Fruit fly (Drosophila melanogaster): ENCODE results near the gene CG31808.

The CG31808 gene

DNA sequence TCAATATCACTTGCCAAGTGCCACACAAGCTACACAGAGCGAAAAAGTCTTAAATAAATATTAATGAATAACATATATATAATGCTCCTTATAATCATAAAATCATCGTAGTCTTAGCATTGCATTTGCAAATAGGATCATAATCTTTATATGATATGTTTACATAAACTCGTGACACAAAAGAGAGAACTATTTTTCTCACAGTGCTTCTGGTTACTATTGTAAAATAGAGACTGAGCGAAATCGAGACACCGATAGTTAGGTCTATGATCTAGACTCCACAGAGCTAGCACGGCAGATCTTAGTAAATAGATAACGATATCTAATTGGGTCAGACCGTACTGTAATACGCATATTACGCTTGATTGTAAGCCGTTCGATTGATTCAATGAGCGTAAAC, 6.3 kb downstream of the CG31808 start:
- TF ChIP-seq Crg-1 (GFP tag; optimal IDR thresholded peaks at IDR 0.05) (no peak), Clk (GFP tag; optimal IDR thresholded peaks at IDR 0.05) (no peak), CG11617 (GFP tag; optimal IDR thresholded peaks at IDR 0.05) (peak; percentile 38), CG7101 (tag; optimal IDR thresholded peaks at IDR 0.05) (peak; percentile 23), CG33017 (tag; optimal IDR thresholded peaks at IDR 0.05) (peak; percentile 67), tj (GFP tag; optimal IDR thresholded peaks at IDR 0.05) (peak; percentile 29), CG5204 (GFP tag; optimal IDR thresholded peaks at IDR 0.05) (peak; percentile 62), CG7045 (GFP tag; optimal IDR thresholded peaks at IDR 0.05) (peak; percentile 53)

DNA sequence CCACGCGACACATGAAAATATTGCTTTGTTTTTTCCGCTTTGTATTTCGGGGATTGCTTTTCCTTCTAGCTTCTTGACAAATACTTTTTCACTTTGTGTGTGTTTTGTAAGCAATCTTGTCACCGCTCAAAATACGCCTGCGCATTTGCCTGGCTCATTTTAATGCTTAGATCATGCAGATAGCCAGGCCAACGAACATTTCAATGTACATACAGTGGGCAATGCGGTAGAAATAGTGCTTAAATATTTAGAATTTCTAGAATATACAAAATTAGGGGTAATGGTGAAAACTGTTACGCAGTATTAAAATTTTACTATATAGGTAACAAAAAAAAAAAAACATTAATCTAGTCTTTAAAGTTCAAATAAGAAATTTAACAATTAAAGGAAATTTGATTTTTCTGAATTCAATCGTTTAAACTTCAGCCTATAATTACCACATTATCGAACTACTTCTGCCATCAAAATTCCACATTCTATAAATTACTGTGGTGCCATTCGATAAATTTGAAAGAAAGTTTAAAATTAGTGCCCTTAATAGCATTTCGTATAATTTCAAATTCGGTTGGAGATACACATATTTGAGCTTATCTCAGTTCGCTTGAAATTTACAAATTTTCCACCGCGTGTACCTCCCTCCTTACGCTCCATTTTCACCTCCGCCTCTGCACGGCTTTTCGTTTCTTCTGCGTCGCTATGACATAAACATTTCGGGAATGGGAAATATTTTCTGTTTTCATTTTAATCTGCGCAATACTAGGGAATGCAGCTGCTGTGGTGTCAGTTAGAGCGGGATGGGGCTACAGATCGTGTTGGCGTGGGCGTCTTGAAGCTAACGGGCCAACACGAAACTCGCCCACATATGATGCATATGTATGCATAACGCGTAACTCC, 8.9 kb downstream of the CG31808 start:
- TF ChIP-seq Hr96 (GFP tag; optimal IDR thresholded peaks at IDR 0.05) (no peak), kay (GFP tag; ENCODE audit: borderline replicate concordance) (peak; percentile 49), bab1 (GFP tag; optimal IDR thresholded peaks at IDR 0.05) (peak; percentile 22), tj (GFP tag; optimal IDR thresholded peaks at IDR 0.05) (peak; percentile 83), CG11617 (GFP tag; optimal IDR thresholded peaks at IDR 0.05) (no peak)

DNA sequence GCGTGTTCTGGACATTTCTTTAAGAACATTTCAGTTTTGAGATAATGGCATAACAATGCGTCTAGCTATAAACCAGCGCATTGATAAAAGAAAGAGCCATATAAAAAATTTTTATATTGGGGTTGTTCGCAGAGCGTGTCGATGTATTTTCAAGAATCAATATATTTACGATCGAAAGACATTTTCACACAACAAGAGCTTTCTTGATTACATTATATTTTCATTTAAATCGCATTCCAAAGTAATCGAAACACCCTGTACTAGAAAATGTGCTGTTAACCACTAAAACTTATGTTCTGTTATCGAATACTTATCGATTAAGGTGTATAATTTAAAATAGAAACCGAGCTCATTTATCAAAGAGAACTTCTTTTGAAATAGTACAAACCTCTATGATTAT, 12.2 kb downstream of the CG31808 start:
- TF ChIP-seq bab1 (GFP tag; optimal IDR thresholded peaks at IDR 0.05), result peak; percentile 72
- TF ChIP-seq CG11617 (GFP tag; optimal IDR thresholded peaks at IDR 0.05), result peak; percentile 43
- peak; percentile 4 for TF ChIP-seq tj (GFP tag; optimal IDR thresholded peaks at IDR 0.05)
- peak; percentile 15 for TF ChIP-seq CG33017 (tag; optimal IDR thresholded peaks at IDR 0.05)
- TF ChIP-seq toe (GFP tag; optimal IDR thresholded peaks at IDR 0.05), result peak; percentile 71
- TF ChIP-seq CG12768 (GFP tag; optimal IDR thresholded peaks at IDR 0.05), result no peak
- peak; percentile 74 for TF ChIP-seq CG5204 (GFP tag; optimal IDR thresholded peaks at IDR 0.05)
- peak; percentile 26 for TF ChIP-seq Mnt (GFP tag; optimal IDR thresholded peaks at IDR 0.05)
- TF ChIP-seq cnc (optimal IDR thresholded peaks at IDR 0.05), result no peak
- TF ChIP-seq CG1620 (GFP tag; optimal IDR thresholded peaks at IDR 0.05), result peak; percentile 66
- TF ChIP-seq kay (GFP tag; ENCODE audit: borderline replicate concordance), result peak; percentile 73
- no peak for TF ChIP-seq pad (GFP tag; optimal IDR thresholded peaks at IDR 0.05)
- peak; percentile 56 for TF ChIP-seq CG7101 (tag; optimal IDR thresholded peaks at IDR 0.05)
- TF ChIP-seq CG14711 (tag; optimal IDR thresholded peaks at IDR 0.05), result no peak
- no peak for TF ChIP-seq ovo (GFP tag; optimal IDR thresholded peaks at IDR 0.05)
- TF ChIP-seq cic (GFP tag; optimal IDR thresholded peaks at IDR 0.05), result no peak
- peak; percentile 29 for TF ChIP-seq Hr96 (GFP tag; optimal IDR thresholded peaks at IDR 0.05)
- TF ChIP-seq Clk (GFP tag; optimal IDR thresholded peaks at IDR 0.05), result no peak
- TF ChIP-seq Crg-1 (GFP tag; optimal IDR thresholded peaks at IDR 0.05), result peak; percentile 58
- TF ChIP-seq CG7045 (GFP tag; optimal IDR thresholded peaks at IDR 0.05), result peak; percentile 62

DNA sequence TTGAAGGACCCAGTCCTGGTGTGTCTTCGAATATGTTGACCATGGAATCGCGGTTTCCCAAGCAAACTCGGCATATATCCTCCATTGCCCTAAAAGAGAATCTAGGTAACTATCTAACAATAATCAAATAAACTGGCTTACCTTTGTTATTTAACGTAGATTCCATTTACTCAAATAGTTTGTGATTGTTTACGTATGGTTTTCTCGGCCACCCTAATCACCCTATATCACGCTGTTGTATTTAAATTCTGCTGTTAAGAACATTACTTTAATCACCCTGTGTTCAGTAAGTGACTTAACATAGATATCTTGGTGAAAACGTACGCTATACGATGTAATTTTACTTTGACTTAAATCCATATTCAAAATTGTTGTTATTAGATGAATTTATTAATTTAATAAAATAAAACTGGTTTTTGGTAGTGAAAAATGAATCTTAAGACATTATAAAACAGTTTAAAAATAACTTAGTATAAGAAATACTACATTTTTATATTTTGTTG, 12.9 kb downstream of the CG31808 start:
- TF ChIP-seq cic (GFP tag; optimal IDR thresholded peaks at IDR 0.05) (no peak), Hr96 (GFP tag; optimal IDR thresholded peaks at IDR 0.05) (no peak), CG14711 (tag; optimal IDR thresholded peaks at IDR 0.05) (no peak), CG12768 (GFP tag; optimal IDR thresholded peaks at IDR 0.05) (no peak), Crg-1 (GFP tag; optimal IDR thresholded peaks at IDR 0.05) (no peak), bab1 (GFP tag; optimal IDR thresholded peaks at IDR 0.05) (peak; percentile 6)

DNA sequence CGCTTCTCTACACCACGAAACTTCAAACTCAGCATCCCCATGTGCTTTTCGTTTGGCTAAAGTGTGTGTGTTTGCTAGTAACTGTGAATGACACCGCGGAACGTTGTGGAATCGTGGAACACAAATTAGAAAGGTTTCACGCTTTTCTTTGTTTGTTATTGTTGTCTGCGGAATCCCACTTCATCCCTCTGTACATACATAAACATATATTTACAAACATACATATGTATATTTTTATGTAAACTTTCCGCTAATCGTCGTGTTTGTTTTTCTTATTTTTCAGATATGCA, 25.4 kb downstream of the CG31808 start:
- TF ChIP-seq Mnt (GFP tag; optimal IDR thresholded peaks at IDR 0.05) (peak; percentile 2), CG7045 (GFP tag; optimal IDR thresholded peaks at IDR 0.05) (no peak), Crg-1 (GFP tag; optimal IDR thresholded peaks at IDR 0.05) (no peak), cic (GFP tag; optimal IDR thresholded peaks at IDR 0.05) (no peak), CG7101 (tag; optimal IDR thresholded peaks at IDR 0.05) (no peak)

DNA sequence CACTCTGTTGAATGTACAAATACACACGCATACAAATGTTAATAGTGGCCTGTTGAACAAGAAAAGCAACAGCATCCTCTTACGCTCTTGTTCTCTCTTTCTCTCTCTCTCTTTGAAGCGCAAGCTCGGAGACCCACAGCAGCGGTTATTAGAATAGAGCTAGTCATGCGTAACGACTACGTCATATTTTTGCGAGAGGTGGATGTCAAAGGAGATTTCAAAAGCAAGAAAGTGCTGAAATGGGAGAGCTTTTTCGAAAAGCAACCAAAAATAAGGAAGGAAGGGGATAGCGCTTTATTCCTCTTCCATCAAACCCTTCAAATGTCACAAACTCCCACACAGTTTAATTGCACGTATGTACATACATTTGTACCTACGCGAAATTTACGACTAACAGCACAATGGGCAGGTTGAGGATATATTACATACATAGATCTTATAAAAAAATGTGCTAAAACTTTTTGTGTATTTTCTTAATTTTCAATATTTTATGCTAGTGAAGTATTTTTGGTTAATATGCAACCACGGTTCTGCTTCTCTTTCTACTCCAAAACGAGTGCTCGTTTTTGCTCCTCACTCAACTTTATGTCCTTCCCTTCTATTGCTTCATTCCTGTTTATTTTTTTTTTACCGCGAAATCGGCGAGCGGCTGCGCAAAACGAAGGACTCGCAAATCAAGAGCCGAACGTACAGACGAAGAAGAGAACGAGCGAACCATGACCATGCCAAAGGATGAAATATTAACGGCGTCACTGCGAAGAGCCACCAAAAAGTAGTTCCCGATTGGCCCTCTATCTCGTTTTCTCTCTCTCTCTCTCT, 26.0 kb downstream of the CG31808 start:
- no peak for TF ChIP-seq toe (GFP tag; optimal IDR thresholded peaks at IDR 0.05)
- TF ChIP-seq kay (GFP tag; ENCODE audit: borderline replicate concordance), result peak; percentile 85
- TF ChIP-seq CG5204 (GFP tag; optimal IDR thresholded peaks at IDR 0.05), result peak; percentile 32

DNA sequence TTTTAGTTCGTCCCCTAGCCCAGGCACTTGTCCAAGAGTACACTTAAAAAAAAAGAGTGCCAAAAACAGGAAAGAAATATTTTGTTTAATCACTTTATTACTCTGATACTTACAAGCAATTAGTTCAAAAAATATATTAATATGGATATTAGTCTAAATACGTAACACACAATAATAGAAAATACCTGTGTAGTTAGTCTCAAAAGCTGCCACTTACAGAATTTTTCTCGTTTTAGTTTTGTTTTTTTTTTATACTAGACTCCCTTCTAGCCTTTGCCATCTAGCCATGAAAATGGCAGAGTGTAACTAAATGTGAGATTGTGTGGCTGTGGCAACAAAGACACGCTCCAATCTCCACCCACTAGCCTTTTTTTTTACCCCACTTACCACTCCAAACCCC, 28.1 kb downstream of the CG31808 start:
- TF ChIP-seq kay (GFP tag; ENCODE audit: borderline replicate concordance) (no peak), tj (GFP tag; optimal IDR thresholded peaks at IDR 0.05) (no peak), Crg-1 (GFP tag; optimal IDR thresholded peaks at IDR 0.05) (no peak), cnc (optimal IDR thresholded peaks at IDR 0.05) (no peak), toe (GFP tag; optimal IDR thresholded peaks at IDR 0.05) (no peak), CG7101 (tag; optimal IDR thresholded peaks at IDR 0.05) (no peak), bab1 (GFP tag; optimal IDR thresholded peaks at IDR 0.05) (no peak), CG7045 (GFP tag; optimal IDR thresholded peaks at IDR 0.05) (no peak), CG11617 (GFP tag; optimal IDR thresholded peaks at IDR 0.05) (no peak), CG12768 (GFP tag; optimal IDR thresholded peaks at IDR 0.05) (no peak), pad (GFP tag; optimal IDR thresholded peaks at IDR 0.05) (no peak), CG5204 (GFP tag; optimal IDR thresholded peaks at IDR 0.05) (no peak)

All from whole organism, adult.